Worm (Caenorhabditis elegans) whole organism, mixed stage, embryonic: ENCODE results near the gene nspg-14.

Experiments
- M03D4.4 ChIP-seq: sonication (generic microtip); optimal IDR thresholded peaks from 2 replicates; lab custom pipeline; 2017; ENCODE audit warnings: mild to moderate bottlenecking, missing genetic modification characterization, missing compliant biosample characterization
- drap-1 ChIP-seq: fragments of 200-800 bp; sonication (Bioruptor generic); optimal IDR thresholded peaks from 3 replicates; lab custom pipeline; 2018; ENCODE audit warnings: mild to moderate bottlenecking, missing genetic modification characterization, missing compliant biosample characterization
- elt-1 ChIP-seq: sonication (generic microtip); optimal IDR thresholded peaks from 2 replicates; lab custom pipeline; 2017; ENCODE audit warnings: missing genetic modification characterization, mild to moderate bottlenecking, missing compliant biosample characterization, antibody characterized with exemption, moderate library complexity, borderline replicate concordance; ENCODE audit not compliant: insufficient read depth
- elt-3 ChIP-seq: fragments of 150-350 bp; optimal IDR thresholded peaks from 2 replicates; lab custom pipeline; 2014; ENCODE audit warnings: missing biosample characterization, missing genetic modification characterization
- nhr-2 ChIP-seq: fragments of 150-350 bp; optimal IDR thresholded peaks from 2 replicates; lab custom pipeline; 2014; ENCODE audit warnings: missing biosample characterization, missing genetic modification characterization
- nhr-237 ChIP-seq: fragments of 150-350 bp; optimal IDR thresholded peaks from 2 replicates; lab custom pipeline; 2014; ENCODE audit warnings: missing biosample characterization, missing genetic modification characterization
- snpc-4 ChIP-seq: fragments of 150-350 bp; optimal IDR thresholded peaks from 2 replicates; lab custom pipeline; 2014; ENCODE audit warnings: missing biosample characterization, missing genetic modification characterization
- unc-39 ChIP-seq: fragments of 150-350 bp; optimal IDR thresholded peaks from 2 replicates; lab custom pipeline; 2014; ENCODE audit warnings: missing biosample characterization, missing genetic modification characterization
- unc-62 ChIP-seq: fragments of 150-350 bp; optimal IDR thresholded peaks from 2 replicates; lab custom pipeline; 2014; ENCODE audit warnings: missing biosample characterization, missing genetic modification reagents, missing genetic modification characterization
- ztf-11 ChIP-seq: fragments of 150-350 bp; optimal IDR thresholded peaks from 2 replicates; lab custom pipeline; 2014; ENCODE audit warnings: missing biosample characterization, missing genetic modification characterization

DNA sequence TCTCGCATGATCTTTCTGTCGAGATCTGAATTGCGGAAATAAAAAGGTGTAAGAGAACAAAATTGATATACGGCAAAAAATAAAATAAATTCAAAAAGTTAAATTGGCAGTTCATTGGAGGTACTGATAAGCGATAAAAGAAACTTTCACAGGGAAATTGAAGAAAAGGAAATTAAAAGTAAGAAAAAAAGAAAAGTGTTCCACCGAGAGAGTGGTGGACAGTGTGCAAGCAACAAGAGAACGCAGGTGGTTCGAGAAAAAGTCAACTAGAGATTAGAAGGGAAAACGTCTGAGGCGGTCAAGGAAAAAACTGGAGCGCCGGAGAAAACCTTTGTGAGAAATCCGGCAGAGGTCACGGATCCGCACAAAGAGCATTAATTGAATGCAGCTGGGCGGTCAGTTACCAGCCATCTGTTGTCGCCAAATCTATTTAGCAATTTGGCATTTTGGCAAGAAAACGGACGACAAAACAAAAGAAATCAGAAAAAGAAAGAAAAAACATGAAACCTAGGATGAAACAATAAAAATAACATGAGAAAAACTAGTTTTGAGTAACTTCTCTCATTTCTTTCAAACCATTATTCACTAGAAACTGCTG, 9.4 kb upstream of the nspg-14 start, which contains the start of gene mtm-5:
- TF ChIP-seq elt-1 (tag; lab: Kevin White, UChicago) (no peak), ztf-11 (tag; lab: Kevin White, UChicago) (no peak), unc-62 (GFP tag; lab: Kevin White, UChicago) (no peak), M03D4.4 (no peak), nhr-237 (no peak), drap-1 (GFP tag; lab: Kevin White, UChicago) (no peak), unc-39 (tag; lab: Kevin White, UChicago) (no peak), nhr-2 (tag; lab: Kevin White, UChicago) (no peak), snpc-4 (tag; lab: Kevin White, UChicago) (no peak), elt-3 (tag; lab: Kevin White, UChicago) (no peak)
